Worm (Caenorhabditis elegans) whole organism, L4 larva: ENCODE results near the gene str-174.

Source experiments
- T26A8.4 ChIP-seq: fragments of 200-800 bp; sonication (Bioruptor generic); IDR thresholded peaks from 2 replicates; pipeline ENCODE4 v1.3.6; 2022; ENCODE audit warnings: missing genetic modification characterization, missing compliant biosample characterization
- aha-1 ChIP-seq: fragments of 150-350 bp; peaks from one replicate; lab custom pipeline; 2014; ENCODE audit warnings: missing biosample characterization, missing genetic modification characterization
- daf-12 ChIP-seq: fragments of 150-350 bp; optimal IDR thresholded peaks from 2 replicates; lab custom pipeline; 2014; ENCODE audit warnings: missing biosample characterization, missing genetic modification reagents, missing genetic modification characterization
- dmd-8 ChIP-seq: fragments of 200-800 bp; sonication (Bioruptor generic); IDR thresholded peaks from 2 replicates; pipeline ENCODE4 v1.3.6; 2022; ENCODE audit warnings: missing genetic modification characterization, missing compliant biosample characterization
- lin-13 ChIP-seq: fragments of 150-350 bp; optimal IDR thresholded peaks from 2 replicates; lab custom pipeline; 2014; ENCODE audit warnings: missing biosample characterization, missing genetic modification reagents, missing genetic modification characterization
- lin-15B ChIP-seq: fragments of 150-350 bp; sonication (generic microtip); optimal IDR thresholded peaks from 3 replicates; lab custom pipeline; 2014; ENCODE audit warnings: missing biosample characterization, missing genetic modification characterization
- lsy-2 ChIP-seq, 2 experiments: fragments of 150-350 bp in 1 of 2; sonication (generic microtip) in 1 of 2; optimal IDR thresholded peaks; 2 replicates each; lab custom pipeline; 2014 to 2017; ENCODE audit warnings: missing biosample characterization in 2 of 2, missing genetic modification characterization in 2 of 2
- mep-1 ChIP-seq: fragments of 150-350 bp; sonication (generic microtip); optimal IDR thresholded peaks from 3 replicates; lab custom pipeline; 2014; ENCODE audit warnings: missing biosample characterization, missing genetic modification characterization
- nhr-76 ChIP-seq: fragments of 150-350 bp; optimal IDR thresholded peaks from 2 replicates; lab custom pipeline; 2014; ENCODE audit warnings: missing biosample characterization, missing genetic modification characterization
- nhr-77 ChIP-seq: fragments of 150-350 bp; optimal IDR thresholded peaks from 2 replicates; lab custom pipeline; 2014; ENCODE audit warnings: missing biosample characterization, missing genetic modification characterization
- pha-4 ChIP-seq, 2 experiments: fragments of 150-350 bp in 1 of 2; fragments of 200-800 bp in 1 of 2; sonication (Bioruptor generic) in 1 of 2; IDR thresholded peaks in 1 of 2; optimal IDR thresholded peaks in 1 of 2; 2 replicates each; pipeline versions ENCODE4 v1.3.6 to Lab custom; 2014 to 2022; ENCODE audit warnings: missing genetic modification characterization in 2 of 2, missing genetic modification reagents in 2 of 2, missing biosample characterization in 1 of 2, missing compliant biosample characterization in 1 of 2
- php-3 ChIP-seq: fragments of 200-800 bp; sonication (Bioruptor generic); IDR thresholded peaks from 2 replicates; pipeline ENCODE4 v1.3.6; 2022; ENCODE audit warnings: missing genetic modification reagents, missing genetic modification characterization, missing compliant biosample characterization
- skn-1 ChIP-seq: fragments of 150-350 bp; optimal IDR thresholded peaks from 2 replicates; lab custom pipeline; 2014; ENCODE audit warnings: missing biosample characterization, missing genetic modification characterization
- unc-62 ChIP-seq, 3 experiments: fragments of 150-350 bp in 1 of 3; sonication (generic microtip); optimal IDR thresholded peaks in 2 of 3; peaks in 1 of 3; 1 replicate in 1 of 3; 2 replicates in 2 of 3; lab custom pipeline; 2014 to 2017; ENCODE audit warnings: missing biosample characterization in 3 of 3, missing genetic modification characterization in 3 of 3, missing genetic modification reagents in 3 of 3, missing genotype in 1 of 3

ce11 chrIV:4864524-4864923, 10.0 kb downstream of the str-174 start:
- TF ChIP-seq unc-62 (GFP tag; optimal IDR thresholded peaks at IDR 0.05 in 1 of 2; lab: Kevin White, UChicago) = no peak
- no peak for TF ChIP-seq unc-62 (tag; optimal IDR thresholded peaks at IDR 0.05; lab: Kevin White, UChicago)
- TF ChIP-seq mep-1 = no peak
- no peak for TF ChIP-seq nhr-76
- TF ChIP-seq aha-1 (tag; lab: Kevin White, UChicago) = no peak
- no peak for TF ChIP-seq T26A8.4 (GFP tag; lab: Robert Waterston, UW)
- no peak for TF ChIP-seq nhr-77
- TF ChIP-seq skn-1 (tag; lab: Kevin White, UChicago) = no peak
- no peak for TF ChIP-seq lsy-2 (tag; optimal IDR thresholded peaks at IDR 0.05; lab: Kevin White, UChicago)
- TF ChIP-seq lin-13 = no peak
- TF ChIP-seq dmd-8 = no peak
- no peak for TF ChIP-seq daf-12
- TF ChIP-seq lin-15B (tag; lab: Kevin White, UChicago) = no peak
- no peak for TF ChIP-seq pha-4 (GFP tag; IDR thresholded peaks at IDR 0.05; lab: Robert Waterston, UW)
- no peak for TF ChIP-seq pha-4 (tag; optimal IDR thresholded peaks at IDR 0.05; lab: Kevin White, UChicago)
- no peak for TF ChIP-seq php-3 (GFP tag; lab: Robert Waterston, UW)
